Worm (Caenorhabditis elegans): ENCODE results near the gene F54F7.8.

ce11 chrX:11902661-11903060 is 47.9 kb upstream of the F54F7.8 start, which contains the start of gene Y62H9A.10:
- no peak for TF ChIP-seq lin-11 (tag; optimal IDR thresholded peaks at IDR 0.05)
- no peak for TF ChIP-seq gmeb-2 (tag; optimal IDR thresholded peaks at IDR 0.05)
- no peak for TF ChIP-seq elt-4 (tag; optimal IDR thresholded peaks at IDR 0.05)
- TF ChIP-seq ceh-9 (tag; optimal IDR thresholded peaks at IDR 0.05): no peak
